Fruit fly (Drosophila melanogaster) whole organism, embryonic: ENCODE data around the gene CG34125.

Source experiments
- Antp ChIP-seq: fragments of 200-800 bp; sonication (Bioruptor generic); optimal IDR thresholded peaks from 3 replicates; lab custom pipeline; 2016; ENCODE audit warnings: missing biosample characterization, missing genetic modification characterization
- Asciz ChIP-seq: fragments of 200-800 bp; sonication (Bioruptor generic); optimal IDR thresholded peaks from 2 replicates; lab custom pipeline; 2017; ENCODE audit warnings: missing biosample characterization, mild to moderate bottlenecking, missing genetic modification characterization, missing genetic modification reagents
- Bgb ChIP-seq: fragments of 200-800 bp; sonication (Bioruptor generic); IDR thresholded peaks from 2 replicates; pipeline ENCODE4 v1.3.6; 2022; ENCODE audit warnings: missing biosample characterization, missing genetic modification characterization; ENCODE audit not compliant: partially characterized antibody
- Bteb2 ChIP-seq: fragments of 200-800 bp; sonication (Bioruptor generic); optimal IDR thresholded peaks from 2 replicates; lab custom pipeline; 2016; ENCODE audit warnings: missing biosample characterization, missing genetic modification characterization
- CG10209 ChIP-seq: fragments of 200-800 bp; sonication (Bioruptor generic); optimal IDR thresholded peaks from 3 replicates; lab custom pipeline; 2017; ENCODE audit warnings: missing biosample characterization, mild to moderate bottlenecking, missing genetic modification characterization, missing genetic modification reagents
- CG11504 ChIP-seq: fragments of 200-800 bp; sonication (Bioruptor generic); optimal IDR thresholded peaks from 3 replicates; lab custom pipeline; 2019; ENCODE audit warnings: missing biosample characterization, mild to moderate bottlenecking, missing genetic modification characterization, moderate library complexity
- CG12391 ChIP-seq: fragments of 200-800 bp; sonication (Bioruptor generic); optimal IDR thresholded peaks from 3 replicates; lab custom pipeline; 2018; ENCODE audit warnings: missing biosample characterization, mild to moderate bottlenecking, missing genetic modification characterization, moderate library complexity
- CG13296 ChIP-seq: fragments of 200-800 bp; sonication (Bioruptor generic); optimal IDR thresholded peaks from 3 replicates; lab custom pipeline; 2018; ENCODE audit warnings: missing biosample characterization, mild to moderate bottlenecking, missing genetic modification characterization
- CG13424 ChIP-seq: fragments of 200-800 bp; sonication (Bioruptor generic); optimal IDR thresholded peaks from 2 replicates; lab custom pipeline; 2019; ENCODE audit warnings: missing biosample characterization, mild to moderate bottlenecking, missing genetic modification characterization, moderate library complexity
- CG14965 ChIP-seq: fragments of 200-800 bp; sonication (Bioruptor generic); optimal IDR thresholded peaks from 2 replicates; lab custom pipeline; 2016; ENCODE audit warnings: missing biosample characterization, missing genetic modification characterization, borderline replicate concordance
- CG16813 ChIP-seq: fragments of 200-800 bp; sonication (Bioruptor generic); IDR thresholded peaks from 3 replicates; pipeline ENCODE4 v1.3.6; 2022; ENCODE audit warnings: missing biosample characterization, missing genetic modification characterization; ENCODE audit not compliant: partially characterized antibody
- CG17802 ChIP-seq: fragments of 200-800 bp; sonication (Bioruptor generic); optimal IDR thresholded peaks from 2 replicates; lab custom pipeline; 2018; ENCODE audit warnings: missing biosample characterization, mild to moderate bottlenecking, missing genetic modification characterization, moderate library complexity
- CG1792 ChIP-seq: fragments of 200-800 bp; sonication (Bioruptor generic); optimal IDR thresholded peaks from 2 replicates; lab custom pipeline; 2016; ENCODE audit warnings: missing biosample characterization, missing genetic modification characterization
- CG1832 ChIP-seq: fragments of 200-800 bp; sonication (Bioruptor generic); optimal IDR thresholded peaks from 2 replicates; lab custom pipeline; 2017; ENCODE audit warnings: missing biosample characterization, mild to moderate bottlenecking, missing genetic modification characterization, inconsistent platforms
- CG2712 ChIP-seq: fragments of 200-800 bp; optimal IDR thresholded peaks from 3 replicates; lab custom pipeline; 2019; ENCODE audit warnings: missing biosample characterization, mild to moderate bottlenecking, missing genetic modification characterization, moderate library complexity
- CG2875 ChIP-seq: fragments of 200-800 bp; sonication (Bioruptor generic); optimal IDR thresholded peaks from 2 replicates; lab custom pipeline; 2017; ENCODE audit warnings: missing biosample characterization, mild to moderate bottlenecking, missing genetic modification characterization, missing genetic modification reagents
- CG34224 ChIP-seq: fragments of 200-800 bp; sonication (Bioruptor generic); IDR thresholded peaks from 3 replicates; pipeline ENCODE4 v1.3.6; 2022; ENCODE audit warnings: missing biosample characterization, missing genetic modification characterization; ENCODE audit not compliant: partially characterized antibody
- CG3847 ChIP-seq: fragments of 200-800 bp; sonication (Bioruptor generic); IDR thresholded peaks from 2 replicates; pipeline ENCODE4 v1.3.6; 2022; ENCODE audit warnings: missing biosample characterization, missing genetic modification characterization
- CG6854 ChIP-seq: fragments of 200-800 bp; sonication (Bioruptor generic); optimal IDR thresholded peaks from 3 replicates; lab custom pipeline; 2017; ENCODE audit warnings: missing biosample characterization, mild to moderate bottlenecking, missing genetic modification characterization
- CG7556 ChIP-seq: fragments of 200-800 bp; sonication (Bioruptor generic); optimal IDR thresholded peaks from 2 replicates; lab custom pipeline; 2017; ENCODE audit warnings: missing biosample characterization, mild to moderate bottlenecking, missing genetic modification characterization
- CG9215 ChIP-seq: fragments of 200-800 bp; sonication (Bioruptor generic); IDR thresholded peaks from 2 replicates; pipeline ENCODE4 v1.3.6; 2022; ENCODE audit warnings: missing biosample characterization, missing genetic modification characterization
- CG9797 ChIP-seq: fragments of 200-800 bp; sonication (Bioruptor generic); optimal IDR thresholded peaks from 3 replicates; lab custom pipeline; 2018; ENCODE audit warnings: missing biosample characterization, mild to moderate bottlenecking, missing genetic modification characterization
- CG9876 ChIP-seq: fragments of 200-800 bp; sonication (Bioruptor generic); optimal IDR thresholded peaks from 2 replicates; lab custom pipeline; 2016; ENCODE audit warnings: missing biosample characterization, missing genetic modification characterization
- Chrac-16 ChIP-seq: fragments of 200-800 bp; sonication (Bioruptor generic); optimal IDR thresholded peaks from 3 replicates; lab custom pipeline; 2016; ENCODE audit warnings: missing biosample characterization, missing genetic modification characterization
- Doc3 ChIP-seq: fragments of 200-800 bp; sonication (Bioruptor generic); IDR thresholded peaks from 3 replicates; pipeline ENCODE4 v1.3.6; 2022; ENCODE audit warnings: missing biosample characterization, missing genetic modification characterization; ENCODE audit not compliant: partially characterized antibody
- E2f1 ChIP-seq: fragments of 200-800 bp; sonication (Bioruptor generic); IDR thresholded peaks from 2 replicates; pipeline ENCODE4 v1.3.6; 2022; ENCODE audit warnings: missing biosample characterization, missing genetic modification characterization
- Gug ChIP-seq: fragments of 200-800 bp; sonication (Bioruptor generic); IDR thresholded peaks from 4 replicates; pipeline ENCODE4 v1.3.6; 2022; ENCODE audit warnings: missing biosample characterization, missing genetic modification characterization
- H2.0 ChIP-seq: fragments of 200-800 bp; sonication (Bioruptor generic); IDR thresholded peaks from 2 replicates; pipeline ENCODE4 v1.3.6; 2022; ENCODE audit warnings: missing biosample characterization, missing genetic modification characterization
- HLH54F ChIP-seq: fragments of 200-800 bp; sonication (Bioruptor generic); optimal IDR thresholded peaks from 3 replicates; lab custom pipeline; 2016; ENCODE audit warnings: missing biosample characterization, missing genetic modification characterization
- Poxn ChIP-seq: fragments of 200-800 bp; sonication (Bioruptor generic); IDR thresholded peaks from 2 replicates; pipeline ENCODE4 v1.3.6; 2022; ENCODE audit warnings: missing biosample characterization, missing genetic modification characterization
- Ravus ChIP-seq: fragments of 200-800 bp; sonication (Bioruptor generic); IDR thresholded peaks from 2 replicates; pipeline ENCODE4 v1.3.6; 2022; ENCODE audit warnings: missing biosample characterization, missing genetic modification characterization
- Scr ChIP-seq: fragments of 200-800 bp; sonication (Bioruptor generic); IDR thresholded peaks from 2 replicates; pipeline ENCODE4 v1.3.6; 2022; ENCODE audit warnings: missing biosample characterization, missing genetic modification characterization; ENCODE audit not compliant: partially characterized antibody
- cad ChIP-seq: fragments of >200 bp; optimal IDR thresholded peaks from 2 replicates; lab custom pipeline; 2017; ENCODE audit warnings: missing biosample characterization, missing genetic modification characterization
- chinmo ChIP-seq: fragments of 200-800 bp; sonication (Bioruptor generic); IDR thresholded peaks from 4 replicates; pipeline ENCODE4 v1.3.6; 2022; ENCODE audit warnings: missing biosample characterization, missing genetic modification characterization; ENCODE audit not compliant: partially characterized antibody
- crol ChIP-seq: fragments of 200-800 bp; sonication (Bioruptor generic); IDR thresholded peaks from 2 replicates; pipeline ENCODE4 v1.3.6; 2022; ENCODE audit warnings: missing biosample characterization, missing genetic modification characterization
- en ChIP-seq: fragments of 200-800 bp; sonication (Bioruptor generic); optimal IDR thresholded peaks from 2 replicates; lab custom pipeline; 2016; ENCODE audit warnings: missing biosample characterization, missing genetic modification characterization
- gce ChIP-seq: fragments of 200-800 bp; sonication (Bioruptor generic); IDR thresholded peaks from 3 replicates; pipeline ENCODE4 v1.3.6; 2022; ENCODE audit warnings: missing biosample characterization, missing genetic modification characterization
- gcm2 ChIP-seq: fragments of 200-800 bp; sonication (Bioruptor generic); optimal IDR thresholded peaks from 2 replicates; lab custom pipeline; 2016; ENCODE audit warnings: missing biosample characterization, missing genetic modification characterization
- grau ChIP-seq: fragments of 200-800 bp; optimal IDR thresholded peaks from 3 replicates; lab custom pipeline; 2019; ENCODE audit warnings: missing biosample characterization, mild to moderate bottlenecking, missing genetic modification characterization, moderate library complexity
- gsb ChIP-seq: fragments of 200-800 bp; sonication (Bioruptor generic); IDR thresholded peaks from 2 replicates; pipeline ENCODE4 v1.3.6; 2022; ENCODE audit warnings: missing biosample characterization, missing genetic modification characterization
- ind ChIP-seq: fragments of 200-800 bp; sonication (Bioruptor generic); optimal IDR thresholded peaks from 3 replicates; lab custom pipeline; 2016; ENCODE audit warnings: missing biosample characterization, missing genetic modification characterization
- inv ChIP-seq: fragments of 200-800 bp; sonication (Bioruptor generic); IDR thresholded peaks from 2 replicates; pipeline ENCODE4 v1.3.6; 2022; ENCODE audit warnings: missing biosample characterization, missing genetic modification characterization; ENCODE audit not compliant: partially characterized antibody
- klu ChIP-seq: fragments of 200-800 bp; sonication (Bioruptor generic); IDR thresholded peaks from 2 replicates; pipeline ENCODE4 v1.3.6; 2022; ENCODE audit warnings: missing biosample characterization, missing genetic modification characterization
- luna ChIP-seq: fragments of 200-800 bp; sonication (Bioruptor generic); optimal IDR thresholded peaks from 2 replicates; lab custom pipeline; 2016; ENCODE audit warnings: missing biosample characterization, missing genetic modification characterization
- mirr ChIP-seq: fragments of 200-800 bp; sonication (Bioruptor generic); optimal IDR thresholded peaks from 3 replicates; lab custom pipeline; 2018; ENCODE audit warnings: missing biosample characterization, mild to moderate bottlenecking, missing genetic modification characterization
- nau ChIP-seq: fragments of 200-800 bp; sonication (Bioruptor generic); optimal IDR thresholded peaks from 3 replicates; lab custom pipeline; 2017; ENCODE audit warnings: missing biosample characterization, mild to moderate bottlenecking, missing genetic modification characterization, missing genetic modification reagents
- seq ChIP-seq: fragments of 200-800 bp; sonication (Bioruptor generic); IDR thresholded peaks from 2 replicates; pipeline ENCODE4 v1.3.6; 2022; ENCODE audit warnings: missing biosample characterization, missing genetic modification characterization
- sqz ChIP-seq: fragments of 200-800 bp; sonication (Bioruptor generic); optimal IDR thresholded peaks from 3 replicates; lab custom pipeline; 2018; ENCODE audit warnings: missing biosample characterization, mild to moderate bottlenecking, missing genetic modification characterization
- tup ChIP-seq: fragments of 200-800 bp; sonication (Bioruptor generic); optimal IDR thresholded peaks from 2 replicates; lab custom pipeline; 2016; ENCODE audit warnings: missing biosample characterization, mild to moderate bottlenecking, missing genetic modification characterization, moderate library complexity
- zfh2 ChIP-seq: fragments of 200-800 bp; sonication (Bioruptor generic); optimal IDR thresholded peaks from 2 replicates; lab custom pipeline; 2016; ENCODE audit warnings: missing biosample characterization, missing genetic modification characterization

Gene CG34125

dm6 chr2L:4973731-4974415, 8.4 kb downstream of the CG34125 start, which contains the start of gene mRpL28 (continued):
- no peak for TF ChIP-seq Gug (GFP tag; lab: Robert Waterston, UW)
- TF ChIP-seq nau = no peak
- TF ChIP-seq CG13424 (tag; lab: Kevin White, UChicago) = peak; percentile 44
- no peak for TF ChIP-seq CG9215 (GFP tag; lab: Robert Waterston, UW)
- peak; percentile 10; the same call in 1 of the 2 replicates for TF ChIP-seq Bgb (GFP tag; lab: Robert Waterston, UW)
- TF ChIP-seq zfh2 (GFP tag; lab: Kevin White, UChicago) = no peak
- peak; percentile 71 for TF ChIP-seq CG34224 (GFP tag; lab: Robert Waterston, UW)
- no peak for TF ChIP-seq seq (GFP tag; lab: Robert Waterston, UW)
- no peak for TF ChIP-seq luna
- TF ChIP-seq gsb (GFP tag; lab: Robert Waterston, UW) = no peak
- no peak for TF ChIP-seq crol (GFP tag; lab: Robert Waterston, UW)
- TF ChIP-seq klu (GFP tag; lab: Robert Waterston, UW) = no peak
- peak; percentile 19; the same call in 1 of the 2 replicates for TF ChIP-seq inv (GFP tag; lab: Robert Waterston, UW)
- TF ChIP-seq Poxn (GFP tag; lab: Robert Waterston, UW) = no peak
- no peak for TF ChIP-seq CG6854
- no peak for TF ChIP-seq ind
- TF ChIP-seq Chrac-16 (GFP tag; lab: Kevin White, UChicago) = no peak
- no peak for TF ChIP-seq H2.0 (GFP tag; lab: Robert Waterston, UW)
- peak; percentile 21 for TF ChIP-seq CG9797 (GFP tag; lab: Kevin White, UChicago)
- no peak for TF ChIP-seq CG10209
- no peak for TF ChIP-seq chinmo
- TF ChIP-seq E2f1 (GFP tag; lab: Robert Waterston, UW) = no peak
- TF ChIP-seq cad (GFP tag; lab: Kevin White, UChicago) = no peak
- no peak for TF ChIP-seq CG9876
- no peak for TF ChIP-seq Bteb2
- TF ChIP-seq CG1832 (GFP tag; lab: Kevin White, UChicago) = no peak
- TF ChIP-seq grau (tag; lab: Kevin White, UChicago) = peak; percentile 37
- peak; percentile 20; the same call in 1 of the 3 replicates for TF ChIP-seq CG16813 (GFP tag; lab: Robert Waterston, UW)
- no peak for TF ChIP-seq CG2875 (GFP tag; lab: Kevin White, UChicago)
- no peak for TF ChIP-seq Antp (GFP tag; lab: Kevin White, UChicago)
- no peak for TF ChIP-seq CG11504 (tag; lab: Kevin White, UChicago)
- no peak for TF ChIP-seq gce (GFP tag; lab: Robert Waterston, UW)
- TF ChIP-seq tup (GFP tag; lab: Kevin White, UChicago) = no peak
- TF ChIP-seq CG12391 (tag; lab: Kevin White, UChicago) = peak; percentile 40
- no peak for TF ChIP-seq sqz
- TF ChIP-seq CG14965 (GFP tag; lab: Kevin White, UChicago) = no peak
- peak; percentile 44; the same call in 1 of the 2 replicates for TF ChIP-seq Scr (GFP tag; lab: Robert Waterston, UW)
- TF ChIP-seq CG3847 (GFP tag; lab: Robert Waterston, UW) = no peak
- TF ChIP-seq HLH54F (GFP tag; lab: Kevin White, UChicago) = peak; percentile 27
- TF ChIP-seq en (GFP tag; lab: Kevin White, UChicago) = no peak
- no peak for TF ChIP-seq CG13296 (GFP tag; lab: Kevin White, UChicago)
- TF ChIP-seq CG7556 (GFP tag; lab: Kevin White, UChicago) = no peak
- no peak for TF ChIP-seq Asciz
- TF ChIP-seq Ravus (GFP tag; lab: Robert Waterston, UW) = no peak
- no peak for TF ChIP-seq mirr (GFP tag; lab: Kevin White, UChicago)
- TF ChIP-seq CG17802 (tag; lab: Kevin White, UChicago) = peak; percentile 4
- TF ChIP-seq Doc3 (GFP tag; lab: Robert Waterston, UW) = peak; percentile 21; the same call in 1 of the 3 replicates
- TF ChIP-seq gcm2 (GFP tag; lab: Kevin White, UChicago) = no peak
- TF ChIP-seq CG1792 (GFP tag; lab: Kevin White, UChicago) = no peak
- peak; percentile 41 for TF ChIP-seq CG2712 (tag; lab: Kevin White, UChicago)
